Worm (Caenorhabditis elegans) whole organism, mixed stage, embryonic: Measurements from ENCODE around the gene his-35.

Experiments used
- M03D4.4 ChIP-seq: sonication (generic microtip); optimal IDR thresholded peaks from 2 replicates; lab custom pipeline; 2017; ENCODE audit warnings: mild to moderate bottlenecking, missing genetic modification characterization, missing compliant biosample characterization
- ceh-39 ChIP-seq: fragments of 150-350 bp; optimal IDR thresholded peaks from 2 replicates; lab custom pipeline; 2014; ENCODE audit warnings: missing biosample characterization, missing genetic modification characterization
- flh-1 ChIP-seq: fragments of 200-800 bp; sonication (Bioruptor generic); optimal IDR thresholded peaks from 2 replicates; lab custom pipeline; 2018; ENCODE audit warnings: mild to moderate bottlenecking, missing genetic modification characterization, moderate library complexity, missing compliant biosample characterization
- lin-13 ChIP-seq: fragments of 150-350 bp; optimal IDR thresholded peaks from 2 replicates; lab custom pipeline; 2014; ENCODE audit warnings: missing biosample characterization, missing genetic modification characterization
- lsy-2 ChIP-seq: fragments of 150-350 bp; optimal IDR thresholded peaks from 2 replicates; lab custom pipeline; 2014; ENCODE audit warnings: missing biosample characterization, missing genetic modification characterization
- mls-2 ChIP-seq: sonication (generic microtip); optimal IDR thresholded peaks from 2 replicates; lab custom pipeline; 2016; ENCODE audit warnings: mild to moderate bottlenecking, missing genetic modification characterization, moderate library complexity, missing compliant biosample characterization
- nhr-2 ChIP-seq: fragments of 150-350 bp; optimal IDR thresholded peaks from 2 replicates; lab custom pipeline; 2014; ENCODE audit warnings: missing biosample characterization, missing genetic modification characterization
- nhr-237 ChIP-seq: fragments of 150-350 bp; optimal IDR thresholded peaks from 2 replicates; lab custom pipeline; 2014; ENCODE audit warnings: missing biosample characterization, missing genetic modification characterization
- nhr-28 ChIP-seq: fragments of 150-350 bp; optimal IDR thresholded peaks from 2 replicates; lab custom pipeline; 2014; ENCODE audit warnings: missing biosample characterization, missing genetic modification characterization
- nhr-76 ChIP-seq: sonication (generic microtip); optimal IDR thresholded peaks from 2 replicates; lab custom pipeline; 2017; ENCODE audit warnings: missing biosample characterization, missing genetic modification characterization
- snpc-4 ChIP-seq: fragments of 150-350 bp; optimal IDR thresholded peaks from 2 replicates; lab custom pipeline; 2014; ENCODE audit warnings: missing biosample characterization, missing genetic modification characterization
- unc-39 ChIP-seq: fragments of 150-350 bp; optimal IDR thresholded peaks from 2 replicates; lab custom pipeline; 2014; ENCODE audit warnings: missing biosample characterization, missing genetic modification characterization
- ztf-11 ChIP-seq: fragments of 150-350 bp; optimal IDR thresholded peaks from 2 replicates; lab custom pipeline; 2014; ENCODE audit warnings: missing biosample characterization, missing genetic modification characterization

DNA sequence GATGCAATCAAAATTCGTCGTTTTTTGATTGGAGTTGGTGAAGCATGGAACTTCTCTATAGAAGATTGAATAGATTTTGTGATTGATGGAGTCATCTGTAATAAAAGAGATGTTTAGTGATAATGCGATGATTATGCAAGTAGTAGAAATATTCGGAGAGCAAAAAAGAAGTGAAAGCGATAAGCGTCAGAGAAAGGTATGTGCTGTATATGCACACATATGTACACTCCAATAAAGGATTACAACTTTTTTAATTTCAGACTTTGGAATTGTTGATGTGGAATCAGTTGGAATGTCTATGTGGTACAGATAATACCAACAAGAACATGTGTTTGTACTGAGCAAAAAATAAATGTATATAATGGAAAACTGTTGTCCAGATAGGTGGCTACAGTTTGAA is 25.1 kb upstream of the his-35 start, which contains the start of gene F25B3.5:
- TF ChIP-seq snpc-4 (tag; lab: Kevin White, UChicago) (no peak), M03D4.4 (no peak), flh-1 (GFP tag; lab: Kevin White, UChicago) (no peak), nhr-237 (tag; lab: Kevin White, UChicago) (no peak), ztf-11 (tag; lab: Kevin White, UChicago) (no peak), lsy-2 (tag; lab: Kevin White, UChicago) (no peak), ceh-39 (tag; lab: Kevin White, UChicago) (no peak), unc-39 (tag; lab: Kevin White, UChicago) (no peak), nhr-76 (no peak), mls-2 (tag; lab: Kevin White, UChicago) (no peak), nhr-28 (tag; lab: Kevin White, UChicago) (no peak), nhr-2 (tag; lab: Kevin White, UChicago) (no peak), lin-13 (no peak)
